Worm (Caenorhabditis elegans) whole organism, L4 larva: Measurements from ENCODE around the gene K07C5.3.

Experiments
- F26F4.8 ChIP-seq: fragments of 200-800 bp; sonication (Bioruptor generic); conservative IDR thresholded peaks from 2 replicates; pipeline ENCODE4 v1.3.6; 2022; ENCODE audit warnings: missing genetic modification characterization, missing compliant biosample characterization
- R02D3.7 ChIP-seq: fragments of 150-350 bp; sonication (generic microtip); optimal IDR thresholded peaks from 3 replicates; lab custom pipeline; 2014; ENCODE audit warnings: missing biosample characterization, missing genetic modification characterization
- Y105C5A.15 ChIP-seq: fragments of 200-800 bp; sonication (Bioruptor generic); IDR thresholded peaks from 2 replicates; pipeline ENCODE4 v1.3.6; 2022; ENCODE audit warnings: missing genetic modification characterization, missing compliant biosample characterization
- Y5F2A.4 ChIP-seq: fragments of 200-800 bp; sonication (Bioruptor generic); optimal IDR thresholded peaks from 2 replicates; lab custom pipeline; 2018; ENCODE audit warnings: mild to moderate bottlenecking, missing genetic modification characterization, missing compliant biosample characterization
- Y75B8A.6 ChIP-seq: fragments of 200-800 bp; sonication (Bioruptor generic); IDR thresholded peaks from 2 replicates; pipeline ENCODE4 v1.3.6; 2022; ENCODE audit warnings: missing genetic modification reagents, missing genetic modification characterization, missing compliant biosample characterization
- ZK337.2 ChIP-seq: fragments of 200-800 bp; sonication (Bioruptor generic); IDR thresholded peaks from 2 replicates; pipeline ENCODE4 v1.3.6; 2022; ENCODE audit warnings: missing genetic modification reagents, missing genetic modification characterization, missing compliant biosample characterization
- ceh-82 ChIP-seq: sonication (generic microtip); optimal IDR thresholded peaks from 2 replicates; lab custom pipeline; 2017; ENCODE audit warnings: missing biosample characterization, missing genetic modification characterization
- ces-1 ChIP-seq: fragments of 150-350 bp; sonication (generic microtip); optimal IDR thresholded peaks from 4 replicates; lab custom pipeline; 2014; ENCODE audit warnings: missing biosample characterization, missing genetic modification reagents, missing genetic modification characterization
- daf-19 ChIP-seq: fragments of 200-800 bp; sonication (Bioruptor generic); conservative IDR thresholded peaks from 2 replicates; pipeline ENCODE4 v1.3.6; 2022; ENCODE audit warnings: missing genetic modification characterization, missing compliant biosample characterization
- daf-8 ChIP-seq: fragments of 200-800 bp; sonication (Bioruptor generic); IDR thresholded peaks from 2 replicates; pipeline ENCODE4 v1.3.6; 2022; ENCODE audit warnings: missing genetic modification characterization, missing compliant biosample characterization
- dmd-6 ChIP-seq: fragments of 200-800 bp; sonication (Bioruptor generic); IDR thresholded peaks from 2 replicates; pipeline ENCODE4 v1.3.6; 2022; ENCODE audit warnings: missing genetic modification reagents, missing genetic modification characterization, missing compliant biosample characterization
- dmd-9 ChIP-seq: fragments of 200-800 bp; sonication (Bioruptor generic); IDR thresholded peaks from 2 replicates; pipeline ENCODE4 v1.3.6; 2022; ENCODE audit warnings: missing genetic modification reagents, missing genetic modification characterization, missing compliant biosample characterization
- dpl-1 ChIP-seq: fragments of 150-350 bp; optimal IDR thresholded peaks from 2 replicates; lab custom pipeline; 2014; ENCODE audit warnings: missing biosample characterization, missing genetic modification reagents, missing genetic modification characterization
- duxl-1 ChIP-seq: sonication (generic microtip); optimal IDR thresholded peaks from 2 replicates; lab custom pipeline; 2016; ENCODE audit warnings: mild to moderate bottlenecking, missing genetic modification characterization, moderate library complexity, missing compliant biosample characterization; ENCODE audit not compliant: poor library complexity
- dve-1 ChIP-seq: sonication (generic microtip); optimal IDR thresholded peaks from 2 replicates; lab custom pipeline; 2017; ENCODE audit warnings: antibody characterized with exemption, mild to moderate bottlenecking, missing genetic modification characterization, missing compliant biosample characterization; ENCODE audit not compliant: insufficient read depth
- egl-27 ChIP-seq: sonication (generic microtip); optimal IDR thresholded peaks from 3 replicates; lab custom pipeline; 2017; ENCODE audit warnings: missing biosample characterization, missing genetic modification reagents, missing genetic modification characterization
- egl-43 ChIP-seq: fragments of 200-800 bp; sonication (Bioruptor generic); IDR thresholded peaks from 2 replicates; pipeline ENCODE4 v1.3.6; 2022; ENCODE audit warnings: missing genetic modification reagents, missing genetic modification characterization, missing compliant biosample characterization
- fkh-10 ChIP-seq: fragments of 150-350 bp; optimal IDR thresholded peaks from 2 replicates; lab custom pipeline; 2014; ENCODE audit warnings: missing biosample characterization, missing genetic modification reagents, missing genetic modification characterization
- hlh-11 ChIP-seq: fragments of 200-800 bp; sonication (Bioruptor generic); optimal IDR thresholded peaks from 2 replicates; lab custom pipeline; 2018; ENCODE audit warnings: mild to moderate bottlenecking, missing genetic modification characterization, missing compliant biosample characterization
- jun-1 ChIP-seq: fragments of 150-350 bp; optimal IDR thresholded peaks from 2 replicates; lab custom pipeline; 2014; ENCODE audit warnings: missing biosample characterization, missing genetic modification reagents, missing genetic modification characterization
- lim-7 ChIP-seq: fragments of 200-800 bp; sonication (Bioruptor generic); IDR thresholded peaks from 2 replicates; pipeline ENCODE4 v1.3.6; 2022; ENCODE audit warnings: missing genetic modification characterization, missing compliant biosample characterization
- lin-1 ChIP-seq: fragments of 200-800 bp; sonication (Bioruptor generic); IDR thresholded peaks from 2 replicates; pipeline ENCODE4 v1.3.6; 2022; ENCODE audit warnings: missing genetic modification reagents, missing genetic modification characterization, missing compliant biosample characterization
- lin-15B ChIP-seq: fragments of 150-350 bp; sonication (generic microtip); optimal IDR thresholded peaks from 3 replicates; lab custom pipeline; 2014; ENCODE audit warnings: missing biosample characterization, missing genetic modification characterization
- lin-38 ChIP-seq: fragments of 200-800 bp; sonication (Bioruptor generic); IDR thresholded peaks from 2 replicates; pipeline ENCODE4 v1.3.6; 2022; ENCODE audit warnings: missing genetic modification reagents, missing genetic modification characterization, missing compliant biosample characterization
- lin-39 ChIP-seq: fragments of 150-350 bp; optimal IDR thresholded peaks from 2 replicates; lab custom pipeline; 2014; ENCODE audit warnings: missing biosample characterization, missing genetic modification reagents, missing genetic modification characterization
- mdl-1 ChIP-seq, 2 experiments: fragments of 150-350 bp in 1 of 2; sonication (generic microtip) in 1 of 2; optimal IDR thresholded peaks; 2 replicates each; lab custom pipeline; 2014 to 2017; ENCODE audit warnings: missing biosample characterization in 2 of 2, missing genetic modification characterization in 2 of 2
- mdt-29 ChIP-seq: fragments of 200-800 bp; sonication (Bioruptor generic); IDR thresholded peaks from 2 replicates; pipeline ENCODE4 v1.3.6; 2022; ENCODE audit warnings: missing genetic modification reagents, missing genetic modification characterization, missing compliant biosample characterization
- mes-2 ChIP-seq: sonication (generic microtip); optimal IDR thresholded peaks from 2 replicates; lab custom pipeline; 2016; ENCODE audit warnings: missing genotype, mild to moderate bottlenecking, missing genetic modification characterization, missing compliant biosample characterization; ENCODE audit not compliant: poor library complexity, severe bottlenecking
- mxl-3 ChIP-seq: fragments of 200-800 bp; sonication (Bioruptor generic); optimal IDR thresholded peaks from 2 replicates; lab custom pipeline; 2018; ENCODE audit warnings: mild to moderate bottlenecking, missing genetic modification characterization, missing compliant biosample characterization
- nhr-102 ChIP-seq: sonication (generic microtip); optimal IDR thresholded peaks from 2 replicates; lab custom pipeline; 2016; ENCODE audit warnings: mild to moderate bottlenecking, missing genetic modification characterization, moderate library complexity, missing compliant biosample characterization
- nhr-237 ChIP-seq: sonication (generic microtip); optimal IDR thresholded peaks from 2 replicates; lab custom pipeline; 2017; ENCODE audit warnings: missing biosample characterization, missing genetic modification characterization
- nhr-25 ChIP-seq: sonication (generic microtip); optimal IDR thresholded peaks from 2 replicates; lab custom pipeline; 2017; ENCODE audit warnings: missing genetic modification characterization, mild to moderate bottlenecking, missing compliant biosample characterization, antibody characterized with exemption, moderate library complexity, borderline replicate concordance; ENCODE audit not compliant: insufficient read depth
- nhr-28 ChIP-seq: fragments of 150-350 bp; optimal IDR thresholded peaks from 2 replicates; lab custom pipeline; 2014; ENCODE audit warnings: missing biosample characterization, missing genetic modification characterization
- nhr-41 ChIP-seq: fragments of 200-800 bp; sonication (Bioruptor generic); IDR thresholded peaks from 2 replicates; pipeline ENCODE4 v1.3.6; 2022; ENCODE audit warnings: missing genetic modification reagents, missing genetic modification characterization, missing compliant biosample characterization
- nhr-48 ChIP-seq: sonication (generic microtip); optimal IDR thresholded peaks from 2 replicates; lab custom pipeline; 2016; ENCODE audit warnings: mild to moderate bottlenecking, missing genetic modification characterization, missing compliant biosample characterization
- nhr-76 ChIP-seq: fragments of 150-350 bp; optimal IDR thresholded peaks from 2 replicates; lab custom pipeline; 2014; ENCODE audit warnings: missing biosample characterization, missing genetic modification characterization
- nhr-77 ChIP-seq: fragments of 150-350 bp; optimal IDR thresholded peaks from 2 replicates; lab custom pipeline; 2014; ENCODE audit warnings: missing biosample characterization, missing genetic modification characterization
- pqm-1 ChIP-seq: sonication (generic microtip); optimal IDR thresholded peaks from 2 replicates; lab custom pipeline; 2017; ENCODE audit warnings: missing biosample characterization, missing genetic modification characterization
- rbr-2 ChIP-seq: sonication (generic microtip); optimal IDR thresholded peaks from 2 replicates; lab custom pipeline; 2016; ENCODE audit warnings: missing genotype, missing genetic modification characterization, missing compliant biosample characterization
- skn-1 ChIP-seq: fragments of 150-350 bp; optimal IDR thresholded peaks from 2 replicates; lab custom pipeline; 2014; ENCODE audit warnings: missing biosample characterization, missing genetic modification characterization
- snpc-1.2 ChIP-seq: fragments of 200-800 bp; sonication (Bioruptor generic); IDR thresholded peaks from 2 replicates; pipeline ENCODE4 v1.3.6; 2022; ENCODE audit warnings: missing genetic modification reagents, missing genetic modification characterization, missing compliant biosample characterization
- snpc-4 ChIP-seq: fragments of 150-350 bp; optimal IDR thresholded peaks from 2 replicates; lab custom pipeline; 2014; ENCODE audit warnings: missing biosample characterization, missing genetic modification characterization
- spr-1 ChIP-seq: sonication (generic microtip); optimal IDR thresholded peaks from 2 replicates; lab custom pipeline; 2016; ENCODE audit warnings: mild to moderate bottlenecking, missing genetic modification characterization, missing compliant biosample characterization
- tag-97 ChIP-seq: fragments of 200-800 bp; sonication (Bioruptor generic); IDR thresholded peaks from 2 replicates; pipeline ENCODE4 v1.3.6; 2022; ENCODE audit warnings: missing genetic modification characterization, missing compliant biosample characterization
- unc-130 ChIP-seq: sonication (generic microtip); optimal IDR thresholded peaks from 2 replicates; lab custom pipeline; 2016; ENCODE audit warnings: missing genetic modification reagents, missing genetic modification characterization, missing compliant biosample characterization
- unc-39 ChIP-seq: sonication (generic microtip); optimal IDR thresholded peaks from 2 replicates; lab custom pipeline; 2017; ENCODE audit warnings: missing biosample characterization, missing genetic modification characterization
- unc-62 ChIP-seq, 3 experiments: fragments of 150-350 bp in 1 of 3; sonication (generic microtip); optimal IDR thresholded peaks in 2 of 3; peaks in 1 of 3; 1 replicate in 1 of 3; 2 replicates in 2 of 3; lab custom pipeline; 2014 to 2017; ENCODE audit warnings: missing biosample characterization in 3 of 3, missing genetic modification characterization in 3 of 3, missing genetic modification reagents in 3 of 3, missing genotype in 1 of 3
- vab-7 ChIP-seq: fragments of 200-800 bp; sonication (Bioruptor generic); IDR thresholded peaks from 2 replicates; pipeline ENCODE4 v1.3.6; 2022; ENCODE audit warnings: missing genetic modification reagents, missing genetic modification characterization, missing compliant biosample characterization
- zfp-3 ChIP-seq: fragments of 200-800 bp; sonication (Bioruptor generic); conservative IDR thresholded peaks from 2 replicates; pipeline ENCODE4 v1.3.6; 2022; ENCODE audit warnings: missing genetic modification reagents, missing genetic modification characterization, missing compliant biosample characterization
- zip-11 ChIP-seq: fragments of 200-800 bp; sonication (Bioruptor generic); IDR thresholded peaks from 2 replicates; pipeline ENCODE4 v1.3.6; 2022; ENCODE audit warnings: missing genetic modification characterization, missing compliant biosample characterization
- ztf-7 ChIP-seq: fragments of 150-350 bp; optimal IDR thresholded peaks from 2 replicates; lab custom pipeline; 2014; ENCODE audit warnings: missing biosample characterization, missing genetic modification characterization

K07C5.3 gene

ce11 chrV:10352928-10353427, 10.1 kb downstream of the K07C5.3 start, which contains the start of gene nol-56 (continued):
- TF ChIP-seq egl-27 (tag; lab: Kevin White, UChicago): no peak
- TF ChIP-seq dpl-1: peak; percentile 89
- no peak for TF ChIP-seq nhr-237 (tag; lab: Kevin White, UChicago)
- TF ChIP-seq daf-19 (GFP tag; lab: Robert Waterston, UW): no peak
- no peak for TF ChIP-seq F26F4.8 (GFP tag; lab: Robert Waterston, UW)
- TF ChIP-seq nhr-41 (GFP tag; lab: Robert Waterston, UW): no peak
- no peak for TF ChIP-seq hlh-11 (tag; lab: Kevin White, UChicago)
- no peak for TF ChIP-seq tag-97 (GFP tag; lab: Robert Waterston, UW)
- peak; percentile 27 for TF ChIP-seq nhr-48
- TF ChIP-seq ces-1 (GFP tag; lab: Kevin White, UChicago): no peak
- TF ChIP-seq R02D3.7: no peak
- no peak for TF ChIP-seq mdt-29 (GFP tag; lab: Robert Waterston, UW)
- no peak for TF ChIP-seq lim-7 (GFP tag; lab: Robert Waterston, UW)
- peak; percentile 93 for TF ChIP-seq mes-2 (tag; lab: Kevin White, UChicago)
- TF ChIP-seq zip-11 (GFP tag; lab: Robert Waterston, UW): no peak
- no peak for TF ChIP-seq nhr-76
- no peak for TF ChIP-seq fkh-10
- peak; percentile 74; the same call in 1 of the 2 replicates for TF ChIP-seq ZK337.2 (GFP tag; lab: Robert Waterston, UW)
- peak; percentile 80 for TF ChIP-seq dmd-6 (GFP tag; lab: Robert Waterston, UW)
- no peak for TF ChIP-seq lin-1
- no peak for TF ChIP-seq mxl-3 (GFP tag; lab: Kevin White, UChicago)
- peak; percentile 36 for TF ChIP-seq duxl-1 (tag; lab: Kevin White, UChicago)
- TF ChIP-seq daf-8 (GFP tag; lab: Robert Waterston, UW): no peak
- peak; percentile 74 for TF ChIP-seq lin-38 (GFP tag; lab: Robert Waterston, UW)
- no peak for TF ChIP-seq pqm-1 (tag; lab: Kevin White, UChicago)
- TF ChIP-seq nhr-102: peak; percentile 34
- peak; percentile 71 for TF ChIP-seq rbr-2 (tag; lab: Kevin White, UChicago)
- TF ChIP-seq mdl-1 (tag; optimal IDR thresholded peaks at IDR 0.05; lab: Kevin White, UChicago): peak in 1 of 2 experiments; percentile 36
- no peak for TF ChIP-seq Y105C5A.15 (GFP tag; lab: Robert Waterston, UW)
- peak; percentile 82 for TF ChIP-seq dve-1
- no peak for TF ChIP-seq unc-39 (tag; lab: Kevin White, UChicago)
- no peak for TF ChIP-seq Y75B8A.6
- TF ChIP-seq lin-15B (tag; lab: Kevin White, UChicago): no peak
- TF ChIP-seq skn-1 (tag; lab: Kevin White, UChicago): no peak
- peak; percentile 79 for TF ChIP-seq nhr-25 (tag; lab: Kevin White, UChicago)
- TF ChIP-seq ceh-82 (tag; lab: Kevin White, UChicago): no peak
- no peak; the same call in 1 of the 2 replicates for TF ChIP-seq vab-7 (GFP tag; lab: Robert Waterston, UW)
- TF ChIP-seq zfp-3 (GFP tag; lab: Robert Waterston, UW): no peak
- TF ChIP-seq jun-1: no peak
- no peak for TF ChIP-seq lin-39 (tag; lab: Kevin White, UChicago)
- peak; percentile 60 for TF ChIP-seq nhr-28 (tag; lab: Kevin White, UChicago)
- TF ChIP-seq ztf-7 (tag; lab: Kevin White, UChicago): peak; percentile 62
- TF ChIP-seq Y5F2A.4 (GFP tag; lab: Kevin White, UChicago): no peak
- no peak for TF ChIP-seq unc-62 (GFP tag; optimal IDR thresholded peaks at IDR 0.05 in 1 of 2; lab: Kevin White, UChicago)
- no peak for TF ChIP-seq unc-62 (tag; optimal IDR thresholded peaks at IDR 0.05; lab: Kevin White, UChicago)
- TF ChIP-seq egl-43: no peak
- TF ChIP-seq snpc-4 (tag; lab: Kevin White, UChicago): no peak
- TF ChIP-seq snpc-1.2 (GFP tag; lab: Robert Waterston, UW): no peak
- TF ChIP-seq dmd-9: 0 out of 2 replicates have a peak, but pooled peaks have one; percentile 57
- peak; percentile 52 for TF ChIP-seq spr-1 (tag; lab: Kevin White, UChicago)
- peak; percentile 71 for TF ChIP-seq nhr-77 (tag; lab: Kevin White, UChicago)
- TF ChIP-seq unc-130 (GFP tag; lab: Kevin White, UChicago): peak; percentile 64
